Worm (Caenorhabditis elegans) whole organism, midembryonic: ENCODE measurements around the gene lec-11.
"Not testable (repeated sequence)": the region's sequence is repeated elsewhere in the genome, so short reads cannot be mapped to it uniquely, and the experiment has no call there.

Experiments
- T22C8.4 ChIP-seq: fragments of 200-800 bp; sonication (Bioruptor generic); IDR thresholded peaks from 2 replicates; pipeline ENCODE4 v1.3.6; 2022; ENCODE audit warnings: missing genetic modification characterization, missing compliant biosample characterization
- cog-1 ChIP-seq: sonication (generic microtip); optimal IDR thresholded peaks from 2 replicates; lab custom pipeline; 2016; ENCODE audit warnings: missing genetic modification characterization, missing compliant biosample characterization
- flt-1 ChIP-seq: fragments of 200-800 bp; sonication (Bioruptor generic); IDR thresholded peaks from 2 replicates; pipeline ENCODE4 v1.3.6; 2022; ENCODE audit warnings: missing genetic modification characterization, missing compliant biosample characterization
- klf-2 ChIP-seq: fragments of 200-800 bp; sonication (Bioruptor generic); conservative IDR thresholded peaks from 2 replicates; pipeline ENCODE4 v1.3.6; 2022; ENCODE audit warnings: missing genetic modification reagents, missing genetic modification characterization, missing compliant biosample characterization
- med-1 ChIP-seq: sonication (generic microtip); optimal IDR thresholded peaks from 2 replicates; lab custom pipeline; 2017; ENCODE audit warnings: missing genetic modification characterization, mild to moderate bottlenecking, missing compliant biosample characterization, antibody characterized with exemption, missing genetic modification reagents; ENCODE audit not compliant: insufficient read depth
- ref-1 ChIP-seq: fragments of 200-800 bp; sonication (Bioruptor generic); conservative IDR thresholded peaks from 2 replicates; pipeline ENCODE4 v1.3.6; 2022; ENCODE audit warnings: missing genetic modification reagents, missing genetic modification characterization, missing compliant biosample characterization
- tab-1 ChIP-seq: fragments of 200-800 bp; sonication (Bioruptor generic); IDR thresholded peaks from 2 replicates; pipeline ENCODE4 v1.3.6; 2022; ENCODE audit warnings: missing genetic modification characterization, missing compliant biosample characterization
- ztf-23 ChIP-seq: fragments of 200-800 bp; sonication (Bioruptor generic); IDR thresholded peaks from 2 replicates; pipeline ENCODE4 v1.3.6; 2022; ENCODE audit warnings: missing genetic modification reagents, missing genetic modification characterization, missing compliant biosample characterization
- ztf-29 ChIP-seq: fragments of 200-800 bp; sonication (Bioruptor generic); IDR thresholded peaks from 2 replicates; pipeline ENCODE4 v1.3.6; 2022; ENCODE audit warnings: missing genetic modification reagents, missing genetic modification characterization, missing compliant biosample characterization

Gene lec-11

DNA sequence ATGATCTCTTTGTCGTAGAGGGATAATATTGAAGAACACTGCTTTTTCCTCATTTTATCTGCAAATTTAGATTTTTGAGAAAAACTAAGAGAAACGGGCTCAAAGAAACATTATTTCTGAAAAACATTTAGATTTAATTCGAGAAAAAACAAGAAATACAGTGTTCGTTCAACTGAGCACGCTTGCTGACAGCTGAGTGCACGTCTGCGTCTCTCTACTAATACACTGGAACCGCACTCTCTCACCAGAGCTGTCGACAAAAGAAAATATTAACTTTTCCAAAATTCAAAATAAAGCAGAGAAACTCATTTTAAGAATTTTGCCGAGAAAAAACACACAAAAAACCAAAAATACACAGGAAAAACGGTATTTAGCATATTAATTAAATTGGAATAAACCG, 23.3 kb upstream of the lec-11 start, which contains the start of gene drh-1:
drh-1 (minus strand) TSS at position 58 of the 400 bp plus-strand sequence.
- TF ChIP-seq med-1: no peak
- TF ChIP-seq klf-2 (GFP tag; lab: Robert Waterston, UW): no peak
- TF ChIP-seq ref-1 (GFP tag; lab: Robert Waterston, UW): no peak
- no peak for TF ChIP-seq ztf-23 (GFP tag; lab: Robert Waterston, UW)
- no peak for TF ChIP-seq flt-1

DNA sequence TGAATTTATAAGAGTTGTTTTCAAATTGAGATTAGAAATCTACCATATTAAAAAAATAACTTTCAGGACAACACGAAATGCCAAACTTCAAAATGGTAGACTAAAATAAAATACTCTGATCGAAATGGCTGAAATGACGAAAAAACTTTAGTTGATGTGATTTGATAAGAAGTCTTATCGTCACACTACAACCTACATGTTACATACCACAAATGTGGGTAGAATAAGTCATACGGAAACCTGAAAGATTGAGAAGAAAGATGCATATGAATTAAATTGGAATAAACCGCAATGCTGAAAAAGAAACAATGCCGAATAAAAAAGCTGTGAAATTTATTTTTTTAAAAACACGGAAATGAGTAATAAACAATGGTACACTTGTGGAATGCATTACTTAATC, 17.1 kb upstream of the lec-11 start:
- TF ChIP-seq flt-1: no peak
- TF ChIP-seq ztf-23 (GFP tag; lab: Robert Waterston, UW): no peak
- no peak for TF ChIP-seq cog-1 (tag; lab: Kevin White, UChicago)
- no peak for TF ChIP-seq klf-2 (GFP tag; lab: Robert Waterston, UW)
- TF ChIP-seq med-1: no peak
- TF ChIP-seq tab-1 (GFP tag; lab: Robert Waterston, UW): no peak
- no peak for TF ChIP-seq ref-1 (GFP tag; lab: Robert Waterston, UW)
- TF ChIP-seq ztf-29 (GFP tag; lab: Robert Waterston, UW): no peak
- TF ChIP-seq T22C8.4 (GFP tag; lab: Robert Waterston, UW): no peak

DNA sequence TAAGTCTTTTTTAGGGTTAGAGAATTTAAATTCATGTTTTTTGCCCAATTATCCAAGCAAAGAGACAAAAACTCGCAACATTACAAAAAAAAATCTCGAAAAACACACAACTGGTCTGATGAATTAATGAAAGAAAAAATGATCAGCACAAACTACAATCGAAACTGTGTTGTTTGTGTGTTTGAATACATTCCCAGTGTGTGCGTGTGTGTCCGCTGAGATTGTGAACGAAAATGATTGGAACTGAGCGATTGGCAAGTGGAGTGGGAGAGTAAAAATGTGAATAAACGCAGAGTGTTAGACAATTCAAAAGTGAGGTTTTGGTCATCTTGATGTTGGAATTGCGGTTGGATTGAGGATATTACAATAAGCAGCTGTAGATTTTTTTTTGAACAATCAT, 16.6 kb upstream of the lec-11 start:
- no peak for TF ChIP-seq ref-1 (GFP tag; lab: Robert Waterston, UW)
- TF ChIP-seq flt-1: no peak
- no peak for TF ChIP-seq med-1
- TF ChIP-seq cog-1 (tag; lab: Kevin White, UChicago): no peak
- TF ChIP-seq tab-1 (GFP tag; lab: Robert Waterston, UW): no peak
- TF ChIP-seq T22C8.4 (GFP tag; lab: Robert Waterston, UW): no peak
- no peak for TF ChIP-seq ztf-29 (GFP tag; lab: Robert Waterston, UW)
- no peak for TF ChIP-seq klf-2 (GFP tag; lab: Robert Waterston, UW)
- no peak for TF ChIP-seq ztf-23 (GFP tag; lab: Robert Waterston, UW)

DNA sequence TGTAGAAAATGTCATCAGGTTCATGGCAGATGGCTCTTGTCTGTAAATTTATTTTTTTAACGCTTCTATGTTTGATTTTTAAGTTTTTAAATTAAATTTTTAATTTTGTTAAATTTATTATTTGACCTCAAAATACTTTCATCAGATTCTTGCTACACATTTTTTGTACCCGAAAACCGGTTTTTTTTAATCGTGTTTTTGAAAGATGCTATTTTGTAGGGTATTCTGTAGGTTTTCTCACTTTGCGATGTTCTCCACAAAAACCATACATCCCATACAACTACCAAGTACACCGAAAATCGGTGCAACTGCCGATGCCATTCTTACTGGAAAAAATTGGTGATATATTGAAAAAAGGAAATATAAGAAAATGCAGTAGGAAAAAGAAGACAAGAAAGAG, 15.9 kb upstream of the lec-11 start, which contains the start of gene nstp-2:
nstp-2 (minus strand) TSS at position 326 of the 400 bp plus-strand sequence.
- no peak for TF ChIP-seq cog-1 (tag; lab: Kevin White, UChicago)
- no peak for TF ChIP-seq med-1
- TF ChIP-seq tab-1 (GFP tag; lab: Robert Waterston, UW): no peak
- TF ChIP-seq ztf-29 (GFP tag; lab: Robert Waterston, UW): no peak
- no peak for TF ChIP-seq T22C8.4 (GFP tag; lab: Robert Waterston, UW)
- no peak for TF ChIP-seq flt-1
- TF ChIP-seq ref-1 (GFP tag; lab: Robert Waterston, UW): no peak
- TF ChIP-seq klf-2 (GFP tag; lab: Robert Waterston, UW): no peak
- TF ChIP-seq ztf-23 (GFP tag; lab: Robert Waterston, UW): no peak

DNA sequence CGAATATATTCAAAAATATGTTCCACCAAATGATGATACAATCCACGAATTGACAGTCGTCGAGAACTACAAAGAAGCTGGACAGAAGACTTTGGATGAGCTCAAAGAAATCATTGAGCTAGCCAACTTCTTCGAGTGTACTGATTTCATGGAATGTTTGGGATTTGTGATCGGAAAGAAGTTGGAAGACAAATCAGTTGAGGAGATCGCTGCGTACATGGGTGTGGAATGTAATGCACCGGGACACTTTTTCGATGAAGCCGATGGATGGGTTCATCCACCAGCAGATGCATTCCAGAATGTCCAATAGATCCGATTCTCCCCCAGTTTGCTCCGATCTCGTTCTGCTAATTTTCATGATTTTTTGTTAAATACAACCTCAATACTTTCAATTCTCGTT, 13.6 kb upstream of the lec-11 start:
- TF ChIP-seq ref-1 (GFP tag; lab: Robert Waterston, UW) (no peak), klf-2 (GFP tag; lab: Robert Waterston, UW) (no peak), tab-1 (GFP tag; lab: Robert Waterston, UW) (no peak), med-1 (no peak), flt-1 (no peak), ztf-23 (GFP tag; lab: Robert Waterston, UW) (no peak), cog-1 (tag; lab: Kevin White, UChicago) (no peak), ztf-29 (GFP tag; lab: Robert Waterston, UW) (no peak), T22C8.4 (GFP tag; lab: Robert Waterston, UW) (no peak)

DNA sequence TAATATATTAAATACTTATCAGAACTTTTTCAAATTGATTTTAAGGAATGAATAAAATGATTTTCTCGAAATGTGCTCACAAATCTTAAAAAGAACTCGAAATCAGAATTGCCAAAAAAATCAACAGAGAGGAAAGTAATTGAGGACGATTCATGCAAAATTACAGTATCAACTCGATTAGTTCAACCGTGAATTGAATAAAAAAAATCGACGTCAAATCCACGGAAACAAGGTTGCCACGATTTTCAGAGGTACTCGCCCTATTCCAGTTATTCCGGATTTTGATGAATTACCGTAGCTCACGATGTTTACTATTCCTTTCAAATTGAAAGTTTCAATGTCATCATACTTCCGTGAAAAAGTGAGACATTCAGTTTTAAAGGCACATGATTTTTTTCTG, 12.4 kb upstream of the lec-11 start, which contains the start of gene F15B10.3:
F15B10.3 (plus strand) TSS at position 301 of the 400 bp plus-strand sequence.
- TF ChIP-seq cog-1 (tag; lab: Kevin White, UChicago) (no peak), tab-1 (GFP tag; lab: Robert Waterston, UW) (no peak), ztf-29 (GFP tag; lab: Robert Waterston, UW) (no peak), ref-1 (GFP tag; lab: Robert Waterston, UW) (no peak), med-1 (no peak), klf-2 (GFP tag; lab: Robert Waterston, UW) (no peak), flt-1 (no peak), T22C8.4 (GFP tag; lab: Robert Waterston, UW) (no peak), ztf-23 (GFP tag; lab: Robert Waterston, UW) (no peak)

DNA sequence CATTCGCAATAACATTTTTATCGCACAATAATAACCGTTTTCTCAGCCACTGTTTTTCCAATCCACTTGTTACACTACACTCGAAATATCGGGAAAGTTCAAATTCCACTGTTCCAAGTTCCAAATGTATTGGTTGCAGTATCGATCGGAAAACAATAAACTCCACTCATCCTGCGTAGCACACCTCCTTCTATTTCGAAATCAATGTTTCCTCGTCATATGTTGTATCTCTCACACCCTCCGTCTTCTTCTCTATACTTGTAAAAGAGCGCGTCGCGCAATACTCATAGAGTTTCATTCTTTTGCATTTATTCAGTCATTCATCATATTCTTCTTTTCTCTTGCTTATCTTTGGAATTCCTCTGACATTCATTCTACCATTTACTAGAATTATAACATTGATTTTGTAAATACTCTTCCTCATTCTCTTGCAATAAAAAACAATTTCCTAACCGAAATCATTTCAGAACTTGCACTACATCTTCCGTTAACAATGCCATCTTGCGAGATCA, 11.3 kb upstream of the lec-11 start, which contains the start of gene sup-36:
sup-36 (plus strand) TSS at position 462 of the 512 bp plus-strand sequence.
- TF ChIP-seq ref-1 (GFP tag; lab: Robert Waterston, UW): no peak
- TF ChIP-seq T22C8.4 (GFP tag; lab: Robert Waterston, UW): peak; percentile 49

DNA sequence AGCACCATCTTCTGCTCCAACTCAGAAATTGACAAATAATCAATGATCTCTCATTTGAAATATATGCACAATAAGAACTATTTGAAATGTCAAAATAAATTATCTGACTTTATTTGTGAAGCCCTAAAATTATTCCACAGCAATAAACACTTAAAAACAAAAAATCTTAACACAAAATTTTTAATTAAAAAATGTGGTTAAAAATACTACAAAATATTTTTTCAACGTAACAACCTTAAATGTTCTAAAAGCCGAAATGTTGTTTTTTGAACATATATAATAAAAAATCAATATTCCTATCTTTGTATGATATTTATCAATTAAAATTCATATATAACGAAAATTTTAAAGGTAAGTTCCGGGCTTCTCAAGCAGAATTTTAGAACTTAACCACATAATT, 9.5 kb upstream of the lec-11 start, which contains the start of gene F38A5.8:
F38A5.8 (plus strand) TSS at position 301 of the 400 bp plus-strand sequence.
- TF ChIP-seq klf-2 (GFP tag; lab: Robert Waterston, UW): no peak
- no peak for TF ChIP-seq ref-1 (GFP tag; lab: Robert Waterston, UW)
- TF ChIP-seq med-1: no peak
- TF ChIP-seq cog-1 (tag; lab: Kevin White, UChicago): no peak
- TF ChIP-seq ztf-23 (GFP tag; lab: Robert Waterston, UW): no peak
- no peak for TF ChIP-seq ztf-29 (GFP tag; lab: Robert Waterston, UW)
- no peak for TF ChIP-seq tab-1 (GFP tag; lab: Robert Waterston, UW)
- no peak for TF ChIP-seq flt-1
- no peak for TF ChIP-seq T22C8.4 (GFP tag; lab: Robert Waterston, UW)

DNA sequence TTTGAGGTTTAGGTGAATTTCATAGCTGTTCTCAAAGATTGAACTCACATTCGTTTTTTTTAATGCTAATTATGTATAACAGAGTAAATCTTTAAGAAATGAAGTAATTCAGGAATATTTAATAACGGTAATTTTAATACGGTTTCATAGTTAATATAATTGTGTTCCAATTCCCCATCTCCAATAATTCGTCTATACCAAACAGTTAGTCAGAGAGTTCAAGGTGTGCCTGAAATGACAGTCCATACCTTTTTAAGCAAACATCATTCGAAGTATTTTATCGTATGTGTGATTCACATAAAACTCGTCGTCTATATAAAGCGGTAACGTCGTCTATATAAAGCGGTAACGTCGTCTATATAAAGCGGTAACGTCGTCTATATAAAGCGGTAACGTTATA, 8.8 kb upstream of the lec-11 start, which contains the start of gene nspb-5:
nspb-5 (plus strand) TSS at position 301 of the 400 bp plus-strand sequence.
- not testable (repeated sequence) for TF ChIP-seq T22C8.4, ref-1, ztf-29 (GFP tag; lab: Robert Waterston, UW)

DNA sequence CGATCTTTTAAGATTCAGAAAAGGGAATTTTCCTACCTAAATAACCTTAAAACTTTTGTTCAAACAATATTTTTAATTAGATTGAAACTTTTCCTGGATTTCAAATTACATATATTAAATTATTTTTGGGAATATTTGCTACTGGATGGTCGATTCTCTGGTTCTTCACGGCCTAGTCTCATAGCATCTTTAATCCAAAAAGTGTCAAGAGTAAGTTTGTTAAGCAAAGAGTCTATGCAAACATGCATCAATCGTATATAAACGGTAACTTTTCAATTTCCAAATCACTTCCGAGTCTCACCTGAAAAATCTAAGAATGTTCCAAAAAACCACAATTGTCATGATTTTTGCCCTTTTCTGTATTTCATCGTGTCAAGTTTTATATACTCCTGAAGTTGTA, 8.0 kb upstream of the lec-11 start, which contains the start of gene nspb-4:
nspb-4 (plus strand) TSS at position 301 of the 400 bp plus-strand sequence.
- not testable (repeated sequence) for TF ChIP-seq T22C8.4, ref-1, ztf-29 (GFP tag; lab: Robert Waterston, UW)
